Worm (Caenorhabditis elegans) whole organism, L4 larva: ENCODE results near the gene srh-25.

Experiments
- F37D6.2 ChIP-seq: sonication (generic microtip); optimal IDR thresholded peaks from 2 replicates; lab custom pipeline; 2016; ENCODE audit warnings: mild to moderate bottlenecking, missing genetic modification characterization, missing compliant biosample characterization
- lin-38 ChIP-seq: fragments of 200-800 bp; sonication (Bioruptor generic); IDR thresholded peaks from 2 replicates; pipeline ENCODE4 v1.3.6; 2022; ENCODE audit warnings: missing genetic modification reagents, missing genetic modification characterization, missing compliant biosample characterization
- nhr-25 ChIP-seq: sonication (generic microtip); optimal IDR thresholded peaks from 2 replicates; lab custom pipeline; 2017; ENCODE audit warnings: missing genetic modification characterization, mild to moderate bottlenecking, missing compliant biosample characterization, antibody characterized with exemption, moderate library complexity, borderline replicate concordance; ENCODE audit not compliant: insufficient read depth
- snpc-1.2 ChIP-seq: fragments of 200-800 bp; sonication (Bioruptor generic); IDR thresholded peaks from 2 replicates; pipeline ENCODE4 v1.3.6; 2022; ENCODE audit warnings: missing genetic modification reagents, missing genetic modification characterization, missing compliant biosample characterization
- unc-62 ChIP-seq, 3 experiments: fragments of 150-350 bp in 1 of 3; sonication (generic microtip); optimal IDR thresholded peaks in 2 of 3; peaks in 1 of 3; 1 replicate in 1 of 3; 2 replicates in 2 of 3; lab custom pipeline; 2014 to 2017; ENCODE audit warnings: missing biosample characterization in 3 of 3, missing genetic modification characterization in 3 of 3, missing genetic modification reagents in 3 of 3, missing genotype in 1 of 3

- TF ChIP-seq F37D6.2 (tag; lab: Kevin White, UChicago) (no peak), unc-62 (GFP tag; optimal IDR thresholded peaks at IDR 0.05 in 1 of 2; lab: Kevin White, UChicago) (no peak), unc-62 (tag; optimal IDR thresholded peaks at IDR 0.05; lab: Kevin White, UChicago) (no peak), lin-38 (GFP tag; lab: Robert Waterston, UW) (no peak), snpc-1.2 (GFP tag; lab: Robert Waterston, UW) (no peak), nhr-25 (tag; lab: Kevin White, UChicago) (no peak)
Measured at ce11 chrV:12449902-12450301, 16.3 kb upstream of the srh-25 start, which contains the start of gene C54D10.10.
